Worm (Caenorhabditis elegans): Measurements from ENCODE around the gene dars-1.

Gene dars-1

DNA sequence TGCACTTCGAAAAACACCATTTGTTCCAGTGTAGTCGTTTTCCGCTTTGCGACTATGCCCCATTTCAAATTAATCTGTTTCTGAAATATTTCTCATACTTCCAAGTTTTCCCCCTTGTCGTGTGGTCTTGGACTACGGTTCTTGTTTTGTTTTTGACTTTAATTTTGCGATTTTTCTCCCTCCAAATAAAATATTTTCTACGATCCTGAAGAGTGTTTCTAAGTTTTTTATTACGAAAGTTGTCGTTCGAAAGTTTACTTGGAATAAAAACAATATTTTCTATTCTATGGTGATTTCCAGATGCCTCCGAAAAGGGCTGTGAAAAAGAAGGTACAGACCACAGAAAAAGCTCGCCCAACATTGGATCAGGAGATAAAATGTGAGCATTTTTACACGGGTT, 23.2 kb downstream of the dars-1 start, which contains the start of gene tag-342:
tag-342 (plus strand) TSS at position 301 of the 400 bp plus-strand sequence.
- TF ChIP-seq elt-1 (tag; optimal IDR thresholded peaks at IDR 0.05) (no peak), lin-13 (GFP tag; optimal IDR thresholded peaks at IDR 0.05) (no peak), nhr-11 (tag; optimal IDR thresholded peaks at IDR 0.05) (no peak), peb-1 (tag; optimal IDR thresholded peaks at IDR 0.05) (no peak), egl-27 (tag; optimal IDR thresholded peaks at IDR 0.05) (no peak), ceh-16 (tag; optimal IDR thresholded peaks at IDR 0.05) (no peak), crh-2 (tag; optimal IDR thresholded peaks at IDR 0.05) (no peak), unc-55 (GFP tag; optimal IDR thresholded peaks at IDR 0.05) (no peak), snpc-4 (tag; optimal IDR thresholded peaks at IDR 0.05) (no peak), nhr-77 (tag; optimal IDR thresholded peaks at IDR 0.05) (no peak), ceh-82 (tag; optimal IDR thresholded peaks at IDR 0.05) (no peak), ztf-1 (GFP tag; conservative IDR thresholded peaks at IDR 0.05) (no peak), alr-1 (tag; optimal IDR thresholded peaks at IDR 0.05) (no peak), nhr-12 (tag; optimal IDR thresholded peaks at IDR 0.05) (no peak), nhr-10 (tag; optimal IDR thresholded peaks at IDR 0.05) (no peak), ztf-11 (tag; optimal IDR thresholded peaks at IDR 0.05) (no peak), fos-1 (tag; optimal IDR thresholded peaks at IDR 0.05) (no peak)

DNA sequence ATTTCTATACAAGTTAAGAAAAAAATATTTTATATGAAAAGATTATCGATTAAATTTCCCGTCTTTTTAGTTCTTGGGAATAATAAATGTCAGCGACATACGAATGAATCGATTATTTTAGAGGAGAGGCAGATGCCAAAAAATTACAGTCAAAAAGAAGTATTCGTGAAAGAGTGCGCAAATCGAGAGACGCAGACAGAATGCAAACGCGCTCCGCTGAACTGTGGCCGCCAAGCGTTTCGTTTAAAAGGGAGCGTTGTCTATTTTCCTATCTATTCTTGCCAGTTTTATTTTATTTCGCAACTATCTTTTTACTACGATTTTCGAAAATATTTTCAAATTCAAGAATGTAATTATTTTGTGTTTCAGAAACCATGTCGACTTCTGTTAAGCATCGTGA, 23.9 kb downstream of the dars-1 start, which contains the start of gene baf-1:
baf-1 (plus strand) TSS at position 370 of the 400 bp plus-strand sequence.
- TF ChIP-seq alr-1 (tag; optimal IDR thresholded peaks at IDR 0.05) (no peak), unc-55 (GFP tag; optimal IDR thresholded peaks at IDR 0.05) (peak; percentile 76), lin-11 (tag; optimal IDR thresholded peaks at IDR 0.05) (peak; percentile 17), blmp-1 (tag; optimal IDR thresholded peaks at IDR 0.05; ENCODE audit: insufficient read depth) (peak; percentile 13), crh-2 (tag; optimal IDR thresholded peaks at IDR 0.05) (peak; percentile 70), lsy-2 (tag; optimal IDR thresholded peaks at IDR 0.05) (peak; percentile 44 to 83), C34F6.9 (tag; optimal IDR thresholded peaks at IDR 0.05) (peak; percentile 93), fos-1 (tag; optimal IDR thresholded peaks at IDR 0.05) (peak; percentile 37), nhr-23 (tag; optimal IDR thresholded peaks at IDR 0.05) (no peak), Y55F3AM.14 (GFP tag; optimal IDR thresholded peaks at IDR 0.05) (no peak), lin-13 (GFP tag; optimal IDR thresholded peaks at IDR 0.05) (peak; percentile 33), F13H6.1 (tag; optimal IDR thresholded peaks at IDR 0.05) (peak; percentile 23), nhr-25 (tag; optimal IDR thresholded peaks at IDR 0.05) (peak; percentile 72), nhr-129 (tag; optimal IDR thresholded peaks at IDR 0.05) (peak; percentile 30), elt-3 (tag; optimal IDR thresholded peaks at IDR 0.05) (no peak), sma-3 (GFP tag; optimal IDR thresholded peaks at IDR 0.05) (peak; percentile 58), sma-9 (GFP tag; optimal IDR thresholded peaks at IDR 0.05) (peak; percentile 46), sma-9 (tag; optimal IDR thresholded peaks at IDR 0.05) (no peak), ZK546.5 (tag; optimal IDR thresholded peaks at IDR 0.05) (peak; percentile 12), gmeb-1 (tag; optimal IDR thresholded peaks at IDR 0.05) (peak; percentile 80), nhr-21 (tag; optimal IDR thresholded peaks at IDR 0.05) (peak; percentile 29), sem-4 (tag; optimal IDR thresholded peaks at IDR 0.05) (no peak), mab-5 (tag; optimal IDR thresholded peaks at IDR 0.05) (peak; percentile 57), nhr-77 (tag; optimal IDR thresholded peaks at IDR 0.05) (no peak), nhr-12 (tag; optimal IDR thresholded peaks at IDR 0.05) (no peak)

DNA sequence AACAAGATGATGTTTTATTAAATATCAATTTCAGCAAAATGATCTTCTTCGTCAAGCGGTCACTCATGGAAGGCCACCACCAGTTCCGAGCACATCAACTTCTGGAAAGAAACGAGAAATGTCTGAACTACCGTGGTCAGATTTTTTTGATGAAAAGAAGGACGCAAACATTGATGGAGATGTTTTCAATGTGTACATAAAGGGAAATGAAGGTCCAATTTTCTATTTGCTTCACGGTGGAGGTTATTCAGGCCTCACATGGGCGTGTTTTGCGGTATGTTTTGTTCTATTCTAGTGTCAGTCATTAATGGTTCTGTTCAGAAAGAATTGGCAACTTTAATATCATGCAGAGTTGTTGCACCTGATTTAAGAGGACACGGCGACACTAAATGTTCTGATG, 25.1 kb downstream of the dars-1 start, which contains the start of gene B0464.6:
B0464.6 (minus strand) TSS at position 101 of the 400 bp plus-strand sequence.
- TF ChIP-seq nhr-21 (tag; optimal IDR thresholded peaks at IDR 0.05) = no peak
- TF ChIP-seq elt-3 (tag; optimal IDR thresholded peaks at IDR 0.05) = no peak
- TF ChIP-seq ama-1 (optimal IDR thresholded peaks at IDR 0.05) = no peak
- TF ChIP-seq sem-4 (tag; optimal IDR thresholded peaks at IDR 0.05) = no peak
- no peak for TF ChIP-seq nhr-237 (tag; optimal IDR thresholded peaks at IDR 0.05)
- no peak for TF ChIP-seq fos-1 (tag; optimal IDR thresholded peaks at IDR 0.05)
- TF ChIP-seq mbf-1 (tag; optimal IDR thresholded peaks at IDR 0.05) = no peak
- TF ChIP-seq nhr-25 (tag; optimal IDR thresholded peaks at IDR 0.05) = no peak

DNA sequence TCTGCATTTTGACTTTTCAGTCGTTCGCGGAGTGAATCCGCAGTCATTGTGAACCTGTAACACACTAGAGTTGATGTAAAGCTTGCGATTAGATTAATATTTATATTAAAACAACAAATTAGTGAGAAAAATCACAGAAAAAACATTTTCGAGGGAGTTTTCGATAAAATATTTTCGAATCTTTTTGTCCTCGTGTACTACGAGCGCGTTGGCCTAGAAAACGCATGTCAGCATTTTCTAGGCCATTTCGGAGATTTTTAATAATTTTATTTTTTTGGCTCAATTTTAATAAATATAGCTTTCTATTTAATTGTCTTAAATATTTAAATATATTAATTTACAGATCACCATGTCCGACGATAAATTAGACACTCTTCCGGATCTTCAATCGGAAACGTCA, 25.6 kb downstream of the dars-1 start, which contains the start of gene B0464.9:
B0464.9 (plus strand) TSS at position 344 of the 400 bp plus-strand sequence.
- TF ChIP-seq lsy-2 (tag; optimal IDR thresholded peaks at IDR 0.05) (peak; percentile 57 to 82), ztf-4 (tag; optimal IDR thresholded peaks at IDR 0.05) (no peak), ceh-82 (tag; optimal IDR thresholded peaks at IDR 0.05) (no peak), nhr-12 (tag; optimal IDR thresholded peaks at IDR 0.05) (no peak), unc-55 (GFP tag; optimal IDR thresholded peaks at IDR 0.05) (peak; percentile 74), egl-27 (tag; optimal IDR thresholded peaks at IDR 0.05) (peak; percentile 28), peb-1 (tag; optimal IDR thresholded peaks at IDR 0.05) (no peak), ceh-16 (tag; optimal IDR thresholded peaks at IDR 0.05) (no peak), skn-1 (tag; optimal IDR thresholded peaks at IDR 0.05) (no peak), F13H6.1 (tag; optimal IDR thresholded peaks at IDR 0.05) (peak; percentile 40), fos-1 (tag; optimal IDR thresholded peaks at IDR 0.05) (no peak), crh-2 (tag; optimal IDR thresholded peaks at IDR 0.05) (peak; percentile 24), C34F6.9 (tag; optimal IDR thresholded peaks at IDR 0.05) (peak; percentile 89), gmeb-1 (tag; optimal IDR thresholded peaks at IDR 0.05) (peak; percentile 68), lin-13 (GFP tag; optimal IDR thresholded peaks at IDR 0.05) (peak; percentile 13), elt-3 (tag; optimal IDR thresholded peaks at IDR 0.05) (no peak), sma-3 (GFP tag; optimal IDR thresholded peaks at IDR 0.05) (peak; percentile 66), blmp-1 (tag; optimal IDR thresholded peaks at IDR 0.05; ENCODE audit: insufficient read depth) (no peak), sma-9 (GFP tag; optimal IDR thresholded peaks at IDR 0.05) (peak; percentile 61), sma-9 (tag; optimal IDR thresholded peaks at IDR 0.05) (no peak), nhr-25 (tag; optimal IDR thresholded peaks at IDR 0.05) (peak; percentile 26)
